Worm (Caenorhabditis elegans) whole organism, L1 larva: ENCODE data around the gene T24C2.5.

ENCODE experiments used
- mep-1 ChIP-seq: fragments of 150-350 bp; optimal IDR thresholded peaks from 2 replicates; lab custom pipeline; 2014; ENCODE audit warnings: missing biosample characterization, missing genetic modification characterization
- unc-86 ChIP-seq: sonication (generic microtip); optimal IDR thresholded peaks from 2 replicates; lab custom pipeline; 2016; ENCODE audit warnings: missing genetic modification characterization, missing compliant biosample characterization

DNA sequence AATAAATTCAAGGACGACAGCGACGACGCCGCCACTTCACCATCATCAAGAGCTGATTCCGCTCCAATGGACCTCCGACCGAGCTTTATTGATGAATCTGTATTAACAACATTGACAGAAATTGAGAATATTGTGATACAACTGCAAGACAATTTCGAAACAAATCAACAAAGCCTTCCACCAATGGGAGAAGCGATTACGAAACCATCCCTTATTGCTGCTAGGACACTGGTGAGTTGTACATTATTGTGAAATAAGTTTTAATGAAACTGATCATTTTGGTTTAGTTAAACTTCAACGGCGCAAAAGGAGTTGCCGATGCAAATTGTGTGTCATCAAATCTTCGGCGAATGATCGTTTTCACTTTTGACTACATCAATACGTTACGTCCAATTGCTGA, 24.9 kb downstream of the T24C2.5 start:
- TF ChIP-seq mep-1 (tag; lab: Kevin White, UChicago) (no peak), unc-86 (tag; lab: Kevin White, UChicago) (no peak)
